Fruit fly (Drosophila melanogaster) whole organism, embryonic: ENCODE results near the gene Ufd1.

Experiments
- BtbVII ChIP-seq: fragments of 200-800 bp; sonication (Bioruptor generic); optimal IDR thresholded peaks from 3 replicates; lab custom pipeline; 2017; ENCODE audit warnings: missing biosample characterization, mild to moderate bottlenecking, missing genetic modification characterization
- CG10431 ChIP-seq: fragments of 200-800 bp; sonication (Bioruptor generic); optimal IDR thresholded peaks from 3 replicates; lab custom pipeline; 2018; ENCODE audit warnings: missing biosample characterization, mild to moderate bottlenecking, missing genetic modification characterization
- CG11093 ChIP-seq: fragments of 200-800 bp; sonication (Bioruptor generic); IDR thresholded peaks from 3 replicates; pipeline ENCODE4 v1.3.6; 2022; ENCODE audit warnings: missing biosample characterization, missing genetic modification characterization
- CG12071 ChIP-seq: fragments of 200-800 bp; sonication (Bioruptor generic); optimal IDR thresholded peaks from 3 replicates; lab custom pipeline; 2018; ENCODE audit warnings: missing biosample characterization, mild to moderate bottlenecking, missing genetic modification characterization
- CG12769 ChIP-seq: fragments of 200-800 bp; sonication (Bioruptor generic); optimal IDR thresholded peaks from 2 replicates; lab custom pipeline; 2019; ENCODE audit warnings: missing biosample characterization, mild to moderate bottlenecking, missing genetic modification characterization, moderate library complexity
- CG13624 ChIP-seq: fragments of 200-800 bp; sonication (Bioruptor generic); optimal IDR thresholded peaks from 2 replicates; lab custom pipeline; 2016; ENCODE audit warnings: missing biosample characterization, missing genetic modification characterization
- CG15269 ChIP-seq: fragments of 200-800 bp; sonication (Bioruptor generic); optimal IDR thresholded peaks from 2 replicates; lab custom pipeline; 2018; ENCODE audit warnings: missing biosample characterization, mild to moderate bottlenecking, missing genetic modification characterization, moderate library complexity
- CG17912 ChIP-seq: fragments of 200-800 bp; sonication (Bioruptor generic); optimal IDR thresholded peaks from 2 replicates; lab custom pipeline; 2018; ENCODE audit warnings: missing biosample characterization, mild to moderate bottlenecking, missing genetic modification characterization
- CG1832 ChIP-seq: fragments of 200-800 bp; sonication (Bioruptor generic); optimal IDR thresholded peaks from 2 replicates; lab custom pipeline; 2017; ENCODE audit warnings: missing biosample characterization, mild to moderate bottlenecking, missing genetic modification characterization, inconsistent platforms
- CG30431 ChIP-seq: fragments of 200-800 bp; sonication (Bioruptor generic); optimal IDR thresholded peaks from 2 replicates; lab custom pipeline; 2017; ENCODE audit warnings: missing biosample characterization, missing genetic modification characterization
- CG32532 ChIP-seq: fragments of 200-800 bp; sonication (Bioruptor generic); IDR thresholded peaks from 2 replicates; pipeline ENCODE4 v1.3.6; 2022; ENCODE audit warnings: missing biosample characterization, missing genetic modification characterization
- CG32772 ChIP-seq: fragments of 200-800 bp; sonication (Bioruptor generic); IDR thresholded peaks from 2 replicates; pipeline ENCODE4 v1.3.6; 2022; ENCODE audit warnings: missing biosample characterization, missing genetic modification characterization
- CG33213 ChIP-seq: fragments of 200-800 bp; sonication (Bioruptor generic); optimal IDR thresholded peaks from 3 replicates; lab custom pipeline; 2016; ENCODE audit warnings: missing biosample characterization, missing genetic modification characterization
- CG4360 ChIP-seq: fragments of 200-800 bp; sonication (Bioruptor generic); IDR thresholded peaks from 2 replicates; pipeline ENCODE4 v1.3.6; 2022; ENCODE audit warnings: missing biosample characterization, missing genetic modification characterization
- CG5245 ChIP-seq: fragments of 200-800 bp; sonication (Bioruptor generic); optimal IDR thresholded peaks from 3 replicates; lab custom pipeline; 2016; ENCODE audit warnings: missing biosample characterization, missing genetic modification characterization
- CG6654 ChIP-seq: fragments of 200-800 bp; sonication (Bioruptor generic); optimal IDR thresholded peaks from 2 replicates; lab custom pipeline; 2017; ENCODE audit warnings: missing biosample characterization, mild to moderate bottlenecking, missing genetic modification characterization
- CG6683 ChIP-seq: fragments of 200-800 bp; sonication (Bioruptor generic); optimal IDR thresholded peaks from 2 replicates; lab custom pipeline; 2017; ENCODE audit warnings: missing biosample characterization, mild to moderate bottlenecking, missing genetic modification characterization, missing genetic modification reagents
- CG8765 ChIP-seq: fragments of 200-800 bp; sonication (Bioruptor generic); IDR thresholded peaks from 2 replicates; pipeline ENCODE4 v1.3.6; 2022; ENCODE audit warnings: missing biosample characterization, missing genetic modification characterization
- D19B ChIP-seq: fragments of 200-800 bp; sonication (Bioruptor generic); optimal IDR thresholded peaks from 2 replicates; lab custom pipeline; 2017; ENCODE audit warnings: missing biosample characterization, mild to moderate bottlenecking, missing genetic modification characterization
- Dref ChIP-seq: fragments of 200-800 bp; sonication (Bioruptor generic); IDR thresholded peaks from 2 replicates; pipeline ENCODE4 v1.3.6; 2022; ENCODE audit warnings: missing biosample characterization, missing genetic modification characterization
- Fer1 ChIP-seq: fragments of 200-800 bp; sonication (Bioruptor generic); optimal IDR thresholded peaks from 2 replicates; lab custom pipeline; 2017; ENCODE audit warnings: missing biosample characterization, mild to moderate bottlenecking, missing genetic modification characterization
- Lpt ChIP-seq: fragments of >200 bp; optimal IDR thresholded peaks from 2 replicates; lab custom pipeline; 2018; ENCODE audit warnings: missing biosample characterization, missing genetic modification characterization
- Med ChIP-seq: fragments of 200-800 bp; sonication (Bioruptor generic); peaks from one replicate; lab custom pipeline; 2016; ENCODE audit warnings: missing biosample characterization, missing genetic modification characterization, mild to moderate bottlenecking, inconsistent platforms, moderate library complexity
- NC2β ChIP-seq: fragments of 200-800 bp; sonication (Bioruptor generic); optimal IDR thresholded peaks from 2 replicates; lab custom pipeline; 2016; ENCODE audit warnings: missing biosample characterization, missing genetic modification characterization
- Sry-δ ChIP-seq: fragments of 200-800 bp; sonication (Bioruptor generic); optimal IDR thresholded peaks from 2 replicates; lab custom pipeline; 2016; ENCODE audit warnings: missing biosample characterization, missing genetic modification characterization
- abd-A ChIP-seq: fragments of 200-800 bp; sonication (Bioruptor generic); optimal IDR thresholded peaks from 3 replicates; lab custom pipeline; 2019; ENCODE audit warnings: missing biosample characterization, mild to moderate bottlenecking, missing genetic modification characterization, moderate library complexity
- ac ChIP-seq: fragments of 200-800 bp; sonication (Bioruptor generic); optimal IDR thresholded peaks from 3 replicates; lab custom pipeline; 2017; ENCODE audit warnings: missing biosample characterization, mild to moderate bottlenecking, missing genetic modification characterization
- ase ChIP-seq: fragments of 200-800 bp; sonication (Bioruptor generic); IDR thresholded peaks from 3 replicates; pipeline ENCODE4 v1.3.6; 2022; ENCODE audit warnings: missing biosample characterization, missing genetic modification characterization
- bbx ChIP-seq: fragments of 200-800 bp; sonication (Bioruptor generic); IDR thresholded peaks from 2 replicates; pipeline ENCODE4 v1.3.6; 2022; ENCODE audit warnings: missing biosample characterization, missing genetic modification characterization; ENCODE audit not compliant: partially characterized antibody
- cad ChIP-seq: fragments of >200 bp; optimal IDR thresholded peaks from 2 replicates; lab custom pipeline; 2017; ENCODE audit warnings: missing biosample characterization, missing genetic modification characterization
- cato ChIP-seq: fragments of 200-800 bp; sonication (Bioruptor generic); optimal IDR thresholded peaks from 2 replicates; lab custom pipeline; 2016; ENCODE audit warnings: missing biosample characterization, missing genetic modification characterization, borderline replicate concordance
- crol ChIP-seq: fragments of 200-800 bp; sonication (Bioruptor generic); IDR thresholded peaks from 2 replicates; pipeline ENCODE4 v1.3.6; 2022; ENCODE audit warnings: missing biosample characterization, missing genetic modification characterization
- crp ChIP-seq, 2 experiments: fragments of 200-800 bp; sonication (Bioruptor generic); optimal IDR thresholded peaks; 2 replicates in 1 of 2; 3 replicates in 1 of 2; lab custom pipeline; 2017; ENCODE audit warnings: missing biosample characterization in 2 of 2, missing genetic modification characterization in 2 of 2, mild to moderate bottlenecking in 1 of 2, moderate library complexity in 1 of 2
- da ChIP-seq: fragments of 200-800 bp; sonication (Bioruptor generic); optimal IDR thresholded peaks from 2 replicates; lab custom pipeline; 2016; ENCODE audit warnings: missing biosample characterization, missing genetic modification characterization
- dm ChIP-seq: fragments of 200-800 bp; sonication (Bioruptor generic); optimal IDR thresholded peaks from 3 replicates; lab custom pipeline; 2016; ENCODE audit warnings: missing biosample characterization, missing genetic modification characterization
- exex ChIP-seq: fragments of 200-800 bp; sonication (Bioruptor generic); optimal IDR thresholded peaks from 4 replicates; lab custom pipeline; 2018; ENCODE audit warnings: missing biosample characterization, mild to moderate bottlenecking, missing genetic modification characterization, moderate library complexity
- gfzf ChIP-seq: fragments of 200-800 bp; sonication (Bioruptor generic); optimal IDR thresholded peaks from 2 replicates; lab custom pipeline; 2016; ENCODE audit warnings: missing biosample characterization, mild to moderate bottlenecking, missing genetic modification characterization, moderate library complexity
- hbn ChIP-seq: fragments of 200-800 bp; sonication (Bioruptor generic); IDR thresholded peaks from 2 replicates; pipeline ENCODE4 v1.3.6; 2022; ENCODE audit warnings: missing biosample characterization, missing genetic modification characterization; ENCODE audit not compliant: partially characterized antibody
- lmd ChIP-seq: fragments of 200-800 bp; sonication (Bioruptor generic); IDR thresholded peaks from 2 replicates; pipeline ENCODE4 v1.3.6; 2022; ENCODE audit warnings: missing biosample characterization, missing genetic modification characterization
- lov ChIP-seq, 2 experiments: fragments of 200-800 bp in 1 of 2; fragments of >200 bp in 1 of 2; sonication (Bioruptor generic) in 1 of 2; IDR thresholded peaks in 1 of 2; optimal IDR thresholded peaks in 1 of 2; 2 replicates in 1 of 2; 3 replicates in 1 of 2; pipeline versions ENCODE4 v1.3.6 to Lab custom; 2017 to 2022; ENCODE audit warnings: missing biosample characterization in 1 of 2, missing genetic modification characterization in 1 of 2
- nom ChIP-seq: fragments of 200-800 bp; sonication (Bioruptor generic); optimal IDR thresholded peaks from 2 replicates; lab custom pipeline; 2017; ENCODE audit warnings: missing biosample characterization, missing genetic modification characterization, mild to moderate bottlenecking, moderate library complexity, missing genetic modification reagents
- odd ChIP-seq: fragments of 200-800 bp; sonication (Bioruptor generic); optimal IDR thresholded peaks from 2 replicates; lab custom pipeline; 2017; ENCODE audit warnings: missing biosample characterization, mild to moderate bottlenecking, missing genetic modification characterization
- onecut ChIP-seq: fragments of 200-800 bp; sonication (Bioruptor generic); IDR thresholded peaks from 2 replicates; pipeline ENCODE4 v1.3.6; 2022; ENCODE audit warnings: missing biosample characterization, missing genetic modification characterization
- otp ChIP-seq: fragments of 200-800 bp; sonication (Bioruptor generic); IDR thresholded peaks from 3 replicates; pipeline ENCODE4, ENCODE4 v1.3.6; 2022; ENCODE audit warnings: missing biosample characterization, missing genetic modification characterization
- sd ChIP-seq: fragments of 200-800 bp; sonication (Bioruptor generic); optimal IDR thresholded peaks from 3 replicates; lab custom pipeline; 2018; ENCODE audit warnings: missing biosample characterization, mild to moderate bottlenecking, missing genetic modification characterization, moderate library complexity
- toy ChIP-seq: fragments of 200-800 bp; sonication (Bioruptor generic); IDR thresholded peaks from 2 replicates; pipeline ENCODE4 v1.3.6; 2022; ENCODE audit warnings: missing biosample characterization, missing genetic modification characterization
- trh ChIP-seq: fragments of 200-800 bp; sonication (Bioruptor generic); optimal IDR thresholded peaks from 2 replicates; lab custom pipeline; 2016; ENCODE audit warnings: missing biosample characterization, missing genetic modification characterization
- vnd ChIP-seq: fragments of 200-800 bp; sonication (Bioruptor generic); IDR thresholded peaks from 3 replicates; pipeline ENCODE4 v1.3.6; 2022; ENCODE audit warnings: missing biosample characterization, missing genetic modification characterization; ENCODE audit not compliant: partially characterized antibody
- yki ChIP-seq: fragments of >200 bp; optimal IDR thresholded peaks from 3 replicates; lab custom pipeline; 2018

The Ufd1 gene

DNA sequence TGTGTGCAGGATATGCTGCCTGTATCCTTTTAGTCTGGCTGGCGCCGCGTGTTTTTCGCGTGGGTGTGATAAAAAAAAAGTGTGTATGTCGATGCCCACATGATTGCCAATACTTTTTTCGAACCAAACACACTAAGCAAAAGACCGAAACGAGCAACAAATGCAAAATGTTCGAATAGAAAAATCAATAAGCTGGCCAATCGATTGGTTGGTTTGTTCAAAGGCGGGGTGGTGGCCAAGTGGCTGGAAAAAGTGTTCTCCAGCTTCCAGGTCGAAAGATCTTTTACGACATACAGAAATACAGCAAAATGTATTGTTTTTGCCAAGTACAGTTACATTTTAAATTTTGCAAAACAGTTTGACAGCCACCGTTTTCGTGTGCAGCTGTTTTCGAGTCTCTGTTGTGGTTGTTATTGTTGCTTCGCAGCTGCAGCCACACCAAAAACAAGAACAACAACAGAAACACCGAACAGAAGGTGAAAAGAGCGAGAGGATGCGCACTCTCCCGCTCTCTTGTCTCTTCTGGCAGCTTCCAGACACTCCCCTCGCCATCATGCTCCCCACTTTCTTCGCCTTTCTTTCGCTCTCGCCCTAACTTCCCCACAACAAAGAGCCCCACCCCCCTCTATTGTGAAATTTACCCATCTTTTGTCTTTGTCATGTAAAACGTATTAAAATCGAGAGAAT lies 725 bp upstream of the Ufd1 start:
- TF ChIP-seq lmd (GFP tag; lab: Robert Waterston, UW) (no peak), CG30431 (GFP tag; lab: Kevin White, UChicago) (no peak), CG15269 (no peak), yki (lab: Kevin White, UChicago) (peak; percentile 72), Sry-δ (GFP tag; lab: Kevin White, UChicago) (no peak), bbx (peak; percentile 20; the same call in 1 of the 2 replicates), CG5245 (GFP tag; lab: Kevin White, UChicago) (no peak), CG32772 (GFP tag; lab: Robert Waterston, UW) (no peak), otp (GFP tag; lab: Robert Waterston, UW) (no peak), Lpt (GFP tag; lab: Kevin White, UChicago) (no peak), crol (GFP tag; lab: Robert Waterston, UW) (peak; percentile 96), toy (GFP tag; lab: Robert Waterston, UW) (no peak), exex (no peak), CG10431 (GFP tag; lab: Kevin White, UChicago) (peak; percentile 49), cad (GFP tag; lab: Kevin White, UChicago) (peak; percentile 75), CG17912 (no peak), sd (tag; lab: Kevin White, UChicago) (peak; percentile 25), CG4360 (GFP tag; lab: Robert Waterston, UW) (peak; percentile 84), CG11093 (GFP tag; lab: Robert Waterston, UW) (no peak), crp (GFP tag; optimal IDR thresholded peaks at IDR 0.05; lab: Kevin White, UChicago) (peak in 1 of 2 experiments; percentile 60), NC2β (GFP tag; lab: Kevin White, UChicago) (no peak), CG6654 (GFP tag; lab: Kevin White, UChicago) (peak; percentile 96), vnd (GFP tag; lab: Robert Waterston, UW) (no peak), odd (no peak), ase (0 out of 3 replicates have a peak, but pooled peaks have one; percentile 8), trh (GFP tag; lab: Kevin White, UChicago) (no peak), nom (peak; percentile 41), Dref (GFP tag; lab: Robert Waterston, UW) (no peak), CG6683 (GFP tag; lab: Kevin White, UChicago) (no peak), onecut (peak; percentile 92), CG8765 (GFP tag; lab: Robert Waterston, UW) (no peak), hbn (no peak), Med (GFP tag; lab: Kevin White, UChicago) (peak; percentile 3), gfzf (GFP tag; lab: Kevin White, UChicago) (no peak), CG33213 (GFP tag; lab: Kevin White, UChicago) (no peak), CG12071 (no peak), abd-A (peak; percentile 32), CG1832 (peak; percentile 48), lov (optimal IDR thresholded peaks at IDR 0.05; lab: Kevin White, UChicago) (no peak), lov (GFP tag; IDR thresholded peaks at IDR 0.05; lab: Robert Waterston, UW) (no peak), Fer1 (GFP tag; lab: Kevin White, UChicago) (no peak), ac (GFP tag; lab: Kevin White, UChicago) (peak; percentile 29), CG12769 (tag; lab: Kevin White, UChicago) (peak; percentile 2), cato (GFP tag; lab: Kevin White, UChicago) (no peak), BtbVII (GFP tag; lab: Kevin White, UChicago) (peak; percentile 2), CG32532 (GFP tag; lab: Robert Waterston, UW) (no peak), dm (GFP tag; lab: Kevin White, UChicago) (no peak), D19B (no peak), CG13624 (no peak), da (GFP tag; lab: Kevin White, UChicago) (peak; percentile 31)
